Fruit fly (Drosophila melanogaster) whole organism, adult: Measurements from ENCODE around the gene CG33552.

ENCODE experiments used
- CG11617 ChIP-seq: fragments of 200-800 bp; sonication (Bioruptor generic); optimal IDR thresholded peaks from 2 replicates; lab custom pipeline; 2017; ENCODE audit warnings: mild to moderate bottlenecking, missing biosample characterization, missing genetic modification reagents, missing genetic modification characterization
- CG12768 ChIP-seq: fragments of 200-800 bp; sonication (Bioruptor generic); optimal IDR thresholded peaks from 2 replicates; lab custom pipeline; 2017; ENCODE audit warnings: missing biosample characterization, missing genetic modification characterization, mild to moderate bottlenecking, moderate library complexity, missing genetic modification reagents
- CG33017 ChIP-seq: fragments of 200-800 bp; sonication (Bioruptor generic); optimal IDR thresholded peaks from 2 replicates; lab custom pipeline; 2018; ENCODE audit warnings: missing biosample characterization, mild to moderate bottlenecking, missing genetic modification characterization, moderate library complexity
- CG5204 ChIP-seq: fragments of 200-800 bp; sonication (Bioruptor generic); optimal IDR thresholded peaks from 2 replicates; lab custom pipeline; 2016; ENCODE audit warnings: missing biosample characterization, missing genetic modification characterization
- Crg-1 ChIP-seq: fragments of 200-800 bp; sonication (Bioruptor generic); optimal IDR thresholded peaks from 2 replicates; lab custom pipeline; 2016; ENCODE audit warnings: missing biosample characterization, missing genetic modification characterization
- bab1 ChIP-seq: fragments of 200-800 bp; sonication (Bioruptor generic); optimal IDR thresholded peaks from 3 replicates; lab custom pipeline; 2019; ENCODE audit warnings: missing biosample characterization, mild to moderate bottlenecking, missing genetic modification characterization, moderate library complexity
- ovo ChIP-seq: fragments of 200-800 bp; sonication (Bioruptor generic); optimal IDR thresholded peaks from 2 replicates; lab custom pipeline; 2016; ENCODE audit warnings: missing biosample characterization, missing genetic modification characterization

DNA sequence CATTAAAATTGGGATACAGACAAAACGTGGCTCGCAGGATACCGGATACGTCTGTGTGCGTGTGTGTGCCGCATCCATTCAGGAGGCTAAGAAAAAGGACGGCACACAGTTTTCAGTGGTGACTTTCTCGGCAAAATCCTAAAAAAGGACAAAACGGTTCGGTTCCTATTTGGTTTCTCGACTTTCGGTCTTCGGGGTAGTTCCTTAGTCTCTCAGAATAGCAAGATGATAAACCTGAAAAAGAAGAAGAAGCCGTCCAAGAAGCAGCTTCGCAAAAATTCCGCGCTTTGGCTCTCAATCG lies 3.3 kb downstream of the CG33552 start:
- TF ChIP-seq CG11617 (GFP tag; lab: Kevin White, UChicago), result no peak
- TF ChIP-seq CG33017 (tag; lab: Kevin White, UChicago), result no peak
- no peak for TF ChIP-seq CG12768 (GFP tag; lab: Kevin White, UChicago)
- TF ChIP-seq CG5204 (GFP tag; lab: Kevin White, UChicago), result no peak
- TF ChIP-seq Crg-1 (GFP tag; lab: Kevin White, UChicago), result no peak
- TF ChIP-seq ovo, result no peak
- TF ChIP-seq bab1 (GFP tag; lab: Kevin White, UChicago), result no peak
